Worm (Caenorhabditis elegans) whole organism, young adult: ENCODE measurements around the gene egl-9.

Experiments
- B0336.3 ChIP-seq: fragments of 200-800 bp; sonication (Bioruptor generic); IDR thresholded peaks from 2 replicates; pipeline ENCODE4 v1.3.6; 2022; ENCODE audit warnings: missing genetic modification characterization, missing compliant biosample characterization
- C06A6.2 ChIP-seq: fragments of 200-800 bp; sonication (Bioruptor generic); conservative IDR thresholded peaks from 2 replicates; pipeline ENCODE4 v1.3.6; 2022; ENCODE audit warnings: missing genetic modification characterization, missing compliant biosample characterization
- F49E8.2 ChIP-seq: sonication (generic microtip); optimal IDR thresholded peaks from 3 replicates; lab custom pipeline; 2017; ENCODE audit warnings: missing genetic modification characterization, mild to moderate bottlenecking, missing compliant biosample characterization, antibody characterized with exemption, moderate library complexity; ENCODE audit not compliant: insufficient read depth
- F57C9.4 ChIP-seq: sonication (generic microtip); optimal IDR thresholded peaks from 2 replicates; lab custom pipeline; 2017; ENCODE audit warnings: mild to moderate bottlenecking, missing genetic modification characterization, missing compliant biosample characterization
- akir-1 ChIP-seq: fragments of 200-800 bp; sonication (Bioruptor generic); optimal IDR thresholded peaks from 2 replicates; lab custom pipeline; 2018; ENCODE audit warnings: mild to moderate bottlenecking, missing genetic modification characterization, moderate library complexity, missing compliant biosample characterization
- atf-7 ChIP-seq: sonication (generic microtip); optimal IDR thresholded peaks from 2 replicates; lab custom pipeline; 2017; ENCODE audit warnings: mild to moderate bottlenecking, missing genetic modification characterization, missing compliant biosample characterization
- athp-1 ChIP-seq: sonication (generic microtip); optimal IDR thresholded peaks from 2 replicates; lab custom pipeline; 2017; ENCODE audit warnings: mild to moderate bottlenecking, missing genetic modification characterization, missing compliant biosample characterization
- attf-5 ChIP-seq: fragments of 200-800 bp; sonication (Bioruptor generic); optimal IDR thresholded peaks from 2 replicates; lab custom pipeline; 2018; ENCODE audit warnings: mild to moderate bottlenecking, missing genetic modification characterization, missing compliant biosample characterization
- bed-1 ChIP-seq: fragments of 200-800 bp; sonication (Bioruptor generic); IDR thresholded peaks from 2 replicates; pipeline ENCODE4 v1.3.6; 2022; ENCODE audit warnings: missing genetic modification reagents, missing genetic modification characterization, missing compliant biosample characterization
- cebp-1 ChIP-seq, 2 experiments: fragments of 200-800 bp in 1 of 2; sonication (Bioruptor generic) in 1 of 2; sonication (generic microtip) in 1 of 2; IDR thresholded peaks in 1 of 2; optimal IDR thresholded peaks in 1 of 2; 2 replicates each; pipeline versions ENCODE4 v1.3.6 to Lab custom; 2017 to 2022; ENCODE audit warnings: missing compliant biosample characterization in 2 of 2, missing genetic modification characterization in 2 of 2, mild to moderate bottlenecking in 1 of 2, missing genetic modification reagents in 1 of 2, moderate library complexity in 1 of 2
- dox-1 ChIP-seq: fragments of 200-800 bp; sonication (Bioruptor generic); IDR thresholded peaks from 2 replicates; pipeline ENCODE4 v1.3.6; 2022; ENCODE audit warnings: missing genetic modification reagents, missing genetic modification characterization, missing compliant biosample characterization
- dpff-1 ChIP-seq: sonication (generic microtip); optimal IDR thresholded peaks from 2 replicates; lab custom pipeline; 2017; ENCODE audit warnings: mild to moderate bottlenecking, missing genetic modification characterization, missing compliant biosample characterization
- ekl-4 ChIP-seq: fragments of 200-800 bp; sonication (Bioruptor generic); IDR thresholded peaks from 2 replicates; pipeline ENCODE4 v1.3.6; 2022; ENCODE audit warnings: missing genetic modification reagents, missing genetic modification characterization, missing compliant biosample characterization
- fkh-3 ChIP-seq: sonication (generic microtip); optimal IDR thresholded peaks from 2 replicates; lab custom pipeline; 2016; ENCODE audit warnings: mild to moderate bottlenecking, missing genetic modification characterization, missing compliant biosample characterization
- gei-17 ChIP-seq: fragments of 200-800 bp; sonication (Bioruptor generic); optimal IDR thresholded peaks from 2 replicates; lab custom pipeline; 2018; ENCODE audit warnings: mild to moderate bottlenecking, missing genetic modification characterization, missing compliant biosample characterization
- him-1 ChIP-seq: sonication (generic microtip); optimal IDR thresholded peaks from 2 replicates; lab custom pipeline; 2016; ENCODE audit warnings: missing genotype, missing genetic modification reagents, missing genetic modification characterization, missing compliant biosample characterization
- hmg-1.2 ChIP-seq: fragments of 200-800 bp; sonication (Bioruptor generic); IDR thresholded peaks from 2 replicates; pipeline ENCODE4 v1.3.6; 2022; ENCODE audit warnings: missing genetic modification reagents, missing genetic modification characterization, missing compliant biosample characterization
- hmg-20 ChIP-seq: fragments of 200-800 bp; sonication (Bioruptor generic); IDR thresholded peaks from 2 replicates; pipeline ENCODE4 v1.3.6; 2022; ENCODE audit warnings: missing genetic modification reagents, missing genetic modification characterization, missing compliant biosample characterization
- hrde-1 ChIP-seq: sonication (generic microtip); optimal IDR thresholded peaks from 2 replicates; lab custom pipeline; 2016; ENCODE audit warnings: missing genetic modification characterization, mild to moderate bottlenecking, missing compliant biosample characterization, moderate library complexity, missing genotype, missing genetic modification reagents, borderline replicate concordance
- lag-1 ChIP-seq: fragments of 200-800 bp; sonication (Bioruptor generic); IDR thresholded peaks from 2 replicates; pipeline ENCODE4 v1.3.6; 2022; ENCODE audit warnings: missing genetic modification reagents, missing genetic modification characterization, missing compliant biosample characterization
- let-526 ChIP-seq: fragments of 200-800 bp; sonication (Bioruptor generic); IDR thresholded peaks from 2 replicates; pipeline ENCODE4 v1.3.6; 2022; ENCODE audit warnings: missing genetic modification reagents, missing genetic modification characterization, missing compliant biosample characterization
- lir-1 ChIP-seq: fragments of 200-800 bp; sonication (Bioruptor generic); conservative IDR thresholded peaks from 2 replicates; pipeline ENCODE4 v1.3.6; 2022; ENCODE audit warnings: missing genetic modification reagents, missing genetic modification characterization, missing compliant biosample characterization
- madf-6 ChIP-seq: fragments of 200-800 bp; sonication (Bioruptor generic); IDR thresholded peaks from 2 replicates; pipeline ENCODE4 v1.3.6; 2022; ENCODE audit warnings: missing genetic modification reagents, missing genetic modification characterization, missing compliant biosample characterization
- madf-8 ChIP-seq: fragments of 200-800 bp; sonication (Bioruptor generic); conservative IDR thresholded peaks from 2 replicates; pipeline ENCODE4 v1.3.6; 2022; ENCODE audit warnings: missing genetic modification reagents, missing genetic modification characterization, missing compliant biosample characterization
- mel-28 ChIP-seq: sonication (generic microtip); optimal IDR thresholded peaks from 2 replicates; lab custom pipeline; 2016; ENCODE audit warnings: borderline replicate concordance, mild to moderate bottlenecking, missing genetic modification characterization, missing compliant biosample characterization
- nhr-179 ChIP-seq: sonication (generic microtip); optimal IDR thresholded peaks from 2 replicates; lab custom pipeline; 2016; ENCODE audit warnings: mild to moderate bottlenecking, missing genetic modification characterization, missing compliant biosample characterization
- nhr-90 ChIP-seq: sonication (generic microtip); optimal IDR thresholded peaks from 2 replicates; lab custom pipeline; 2016; ENCODE audit warnings: missing genotype, mild to moderate bottlenecking, missing genetic modification characterization, missing compliant biosample characterization
- pha-4 ChIP-seq: fragments of 150-350 bp; sonication (generic microtip); optimal IDR thresholded peaks from 2 replicates; lab custom pipeline; 2014; ENCODE audit warnings: missing biosample characterization, missing genetic modification reagents, missing genetic modification characterization
- rcor-1 ChIP-seq: fragments of 200-800 bp; sonication (Bioruptor generic); IDR thresholded peaks from 2 replicates; pipeline ENCODE4 v1.3.6; 2022; ENCODE audit warnings: missing genetic modification reagents, missing genetic modification characterization, missing compliant biosample characterization
- rpc-1 ChIP-seq, 2 experiments: fragments of 150-350 bp in 1 of 2; sonication (generic microtip) in 1 of 2; optimal IDR thresholded peaks; 2 replicates each; lab custom pipeline; 2014 to 2018; ENCODE audit warnings: missing biosample characterization in 1 of 2, missing genetic modification characterization in 1 of 2, missing genetic modification reagents in 1 of 2, missing genotype in 1 of 2
- sdz-38 ChIP-seq: sonication (generic microtip); optimal IDR thresholded peaks from 2 replicates; lab custom pipeline; 2016; ENCODE audit warnings: missing genotype, missing genetic modification characterization, missing compliant biosample characterization
- snpc-1.3 ChIP-seq: sonication (generic microtip); optimal IDR thresholded peaks from 2 replicates; lab custom pipeline; 2017; ENCODE audit warnings: missing genetic modification characterization, mild to moderate bottlenecking, missing compliant biosample characterization, antibody characterized with exemption, moderate library complexity, missing genotype, missing genetic modification reagents; ENCODE audit not compliant: insufficient read depth
- snpc-3.4 ChIP-seq: sonication (generic microtip); optimal IDR thresholded peaks from 2 replicates; lab custom pipeline; 2017; ENCODE audit warnings: missing genetic modification characterization, mild to moderate bottlenecking, missing compliant biosample characterization, antibody characterized with exemption, moderate library complexity, missing genotype, missing genetic modification reagents
- snpc-4 ChIP-seq, 5 experiments: fragments of 150-350 bp in 1 of 5; sonication (generic microtip) in 4 of 5; optimal IDR thresholded peaks; 2 replicates each; lab custom pipeline; 2014 to 2018; ENCODE audit warnings: missing genetic modification characterization in 5 of 5, missing biosample characterization in 3 of 5, antibody characterized with exemption in 2 of 5, mild to moderate bottlenecking in 2 of 5, missing compliant biosample characterization in 2 of 5, missing genotype in 2 of 5, moderate library complexity in 2 of 5, missing genetic modification reagents in 1 of 5
- sptf-2 ChIP-seq: fragments of 200-800 bp; sonication (Bioruptor generic); optimal IDR thresholded peaks from 2 replicates; lab custom pipeline; 2018; ENCODE audit warnings: mild to moderate bottlenecking, missing genetic modification characterization, missing compliant biosample characterization
- tlf-1 ChIP-seq: fragments of 200-800 bp; sonication (Bioruptor generic); optimal IDR thresholded peaks from 2 replicates; lab custom pipeline; 2018; ENCODE audit warnings: mild to moderate bottlenecking, missing genetic modification characterization, missing compliant biosample characterization
- unc-130 ChIP-seq: sonication (generic microtip); optimal IDR thresholded peaks from 2 replicates; lab custom pipeline; 2016; ENCODE audit warnings: missing genetic modification reagents, missing genetic modification characterization, missing compliant biosample characterization
- unc-62 ChIP-seq: fragments of 150-350 bp; optimal IDR thresholded peaks from 2 replicates; lab custom pipeline; 2014; ENCODE audit warnings: missing biosample characterization, missing genetic modification reagents, missing genetic modification characterization
- xnd-1 ChIP-seq: sonication (generic microtip); optimal IDR thresholded peaks from 2 replicates; lab custom pipeline; 2016; ENCODE audit warnings: missing genotype, missing genetic modification reagents, missing genetic modification characterization, missing compliant biosample characterization
- zim-3 ChIP-seq: sonication (generic microtip); optimal IDR thresholded peaks from 2 replicates; lab custom pipeline; 2017; ENCODE audit warnings: mild to moderate bottlenecking, missing genetic modification characterization, moderate library complexity, missing compliant biosample characterization
- ztf-25 ChIP-seq: fragments of 200-800 bp; sonication (Bioruptor generic); IDR thresholded peaks from 2 replicates; pipeline ENCODE4 v1.3.6; 2022; ENCODE audit warnings: missing genetic modification reagents, missing genetic modification characterization, missing compliant biosample characterization
- ztf-26 ChIP-seq: sonication (generic microtip); optimal IDR thresholded peaks from 2 replicates; lab custom pipeline; 2017; ENCODE audit warnings: missing genetic modification characterization, missing compliant biosample characterization
- ztf-3 ChIP-seq: fragments of 200-800 bp; sonication (Bioruptor generic); optimal IDR thresholded peaks from 2 replicates; lab custom pipeline; 2018; ENCODE audit warnings: mild to moderate bottlenecking, missing genetic modification characterization, missing compliant biosample characterization
- ztf-6 ChIP-seq: fragments of 200-800 bp; sonication (Bioruptor generic); IDR thresholded peaks from 2 replicates; pipeline ENCODE4 v1.3.6; 2022; ENCODE audit warnings: missing genetic modification reagents, missing genetic modification characterization, missing compliant biosample characterization

Gene egl-9

DNA sequence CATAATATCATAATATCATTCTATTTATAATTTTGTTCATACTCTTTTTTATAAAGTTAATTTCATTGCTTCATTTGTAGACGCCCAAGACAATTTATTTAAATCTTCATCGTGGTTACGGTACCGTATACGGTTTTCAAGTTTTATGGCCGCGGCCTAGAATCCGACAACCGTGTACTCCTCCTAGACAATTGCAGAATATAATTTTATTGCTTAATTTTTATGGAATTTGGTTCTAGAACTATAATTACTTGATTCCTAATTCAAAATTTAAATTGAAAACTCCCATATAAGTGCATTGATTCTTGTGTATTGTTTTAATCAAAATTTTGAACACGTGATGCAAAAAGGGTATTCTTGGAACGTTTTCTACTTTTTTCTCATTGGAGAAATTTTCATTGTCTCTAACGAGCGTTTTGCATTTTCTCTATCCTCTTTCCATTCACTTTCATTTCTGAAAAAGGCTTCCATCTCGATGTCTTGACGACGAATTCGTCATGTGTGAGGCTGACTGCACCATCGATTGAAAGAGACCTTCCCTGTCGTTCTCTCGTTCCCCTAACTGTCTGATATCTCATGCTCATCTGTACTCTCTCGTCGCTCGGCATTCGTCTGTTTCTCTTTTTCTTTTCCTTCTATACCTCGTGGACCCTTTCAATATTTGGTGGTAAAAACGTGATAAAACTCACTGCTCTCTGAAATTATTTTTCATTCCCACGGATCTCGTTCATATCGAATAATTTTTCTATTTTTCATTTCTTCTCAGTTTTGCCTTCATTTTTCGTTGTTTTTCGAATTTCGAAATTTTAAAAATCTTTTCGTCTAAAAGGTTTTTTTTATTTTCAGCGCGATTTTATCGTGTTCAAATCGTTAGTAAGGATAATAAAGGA is 26.9 kb upstream of the egl-9 start, which contains the start of gene pap-1:
pap-1 (plus strand) TSS at position 840 of the 890 bp plus-strand sequence.
- TF ChIP-seq lag-1 (GFP tag; lab: Robert Waterston, UW) (no peak), let-526 (no peak), attf-5 (GFP tag; lab: Kevin White, UChicago) (peak; percentile 66), zim-3 (tag; lab: Kevin White, UChicago) (no peak), nhr-90 (tag; lab: Kevin White, UChicago) (no peak), ekl-4 (no peak), unc-130 (GFP tag; lab: Kevin White, UChicago) (peak; percentile 22), ztf-3 (GFP tag; lab: Kevin White, UChicago) (no peak), madf-8 (no peak), madf-6 (no peak), him-1 (no peak), cebp-1 (GFP tag; IDR thresholded peaks at IDR 0.05; lab: Robert Waterston, UW) (no peak), cebp-1 (tag; optimal IDR thresholded peaks at IDR 0.05; lab: Kevin White, UChicago) (peak; percentile 41), ztf-6 (GFP tag; lab: Robert Waterston, UW) (no peak), akir-1 (GFP tag; lab: Kevin White, UChicago) (no peak), rcor-1 (GFP tag; lab: Robert Waterston, UW) (no peak; the same call in 1 of the 2 replicates), C06A6.2 (GFP tag; lab: Robert Waterston, UW) (no peak), bed-1 (no peak), mel-28 (tag; lab: Kevin White, UChicago) (no peak), ztf-25 (no peak), hmg-20 (GFP tag; lab: Robert Waterston, UW) (no peak), dox-1 (GFP tag; lab: Robert Waterston, UW) (0 out of 2 replicates have a peak, but pooled peaks have one; percentile 39), B0336.3 (GFP tag; lab: Robert Waterston, UW) (no peak), lir-1 (GFP tag; lab: Robert Waterston, UW) (no peak), sptf-2 (no peak), snpc-3.4 (no peak), xnd-1 (tag; lab: Kevin White, UChicago) (no peak), snpc-1.3 (tag; lab: Kevin White, UChicago) (no peak), dpff-1 (no peak), tlf-1 (GFP tag; lab: Kevin White, UChicago) (no peak), F49E8.2 (tag; lab: Kevin White, UChicago) (no peak), athp-1 (no peak), rpc-1 (optimal IDR thresholded peaks at IDR 0.05; lab: Kevin White, UChicago) (no peak), rpc-1 (tag; optimal IDR thresholded peaks at IDR 0.05; lab: Kevin White, UChicago) (no peak), gei-17 (GFP tag; lab: Kevin White, UChicago) (no peak), atf-7 (tag; lab: Kevin White, UChicago) (no peak), pha-4 (tag; lab: Kevin White, UChicago) (no peak), unc-62 (no peak), hmg-1.2 (GFP tag; lab: Robert Waterston, UW) (peak; percentile 97), F57C9.4 (tag; lab: Kevin White, UChicago) (no peak), hrde-1 (tag; lab: Kevin White, UChicago) (no peak), sdz-38 (no peak), nhr-179 (tag; lab: Kevin White, UChicago) (no peak), snpc-4 (GFP tag; optimal IDR thresholded peaks at IDR 0.05; lab: Kevin White, UChicago) (no peak), snpc-4 (tag; optimal IDR thresholded peaks at IDR 0.05; lab: Kevin White, UChicago) (no peak), ztf-26 (tag; lab: Kevin White, UChicago) (no peak), fkh-3 (no peak)
